Worm (Caenorhabditis elegans) whole organism, L4 larva: ENCODE data around the gene F28H7.3.

Experiments used
- aly-2 ChIP-seq: sonication (generic microtip); optimal IDR thresholded peaks from 2 replicates; lab custom pipeline; 2018; ENCODE audit warnings: missing biosample characterization, missing genetic modification characterization
- egl-27 ChIP-seq: sonication (generic microtip); optimal IDR thresholded peaks from 3 replicates; lab custom pipeline; 2017; ENCODE audit warnings: missing biosample characterization, missing genetic modification reagents, missing genetic modification characterization
- fkh-10 ChIP-seq: fragments of 150-350 bp; optimal IDR thresholded peaks from 2 replicates; lab custom pipeline; 2014; ENCODE audit warnings: missing biosample characterization, missing genetic modification reagents, missing genetic modification characterization
- fos-1 ChIP-seq: fragments of 150-350 bp; optimal IDR thresholded peaks from 2 replicates; lab custom pipeline; 2014; ENCODE audit warnings: missing biosample characterization, missing genetic modification characterization
- hmg-1.1 ChIP-seq: fragments of 200-800 bp; sonication (Bioruptor generic); IDR thresholded peaks from 2 replicates; pipeline ENCODE4 v1.3.6; 2022; ENCODE audit warnings: missing genetic modification reagents, missing genetic modification characterization, missing compliant biosample characterization
- mep-1 ChIP-seq: fragments of 150-350 bp; sonication (generic microtip); optimal IDR thresholded peaks from 3 replicates; lab custom pipeline; 2014; ENCODE audit warnings: missing biosample characterization, missing genetic modification characterization
- nhr-28 ChIP-seq: fragments of 150-350 bp; optimal IDR thresholded peaks from 2 replicates; lab custom pipeline; 2014; ENCODE audit warnings: missing biosample characterization, missing genetic modification characterization
- ztf-11 ChIP-seq: fragments of 150-350 bp; optimal IDR thresholded peaks from 2 replicates; lab custom pipeline; 2014; ENCODE audit warnings: missing biosample characterization, missing genetic modification characterization

DNA sequence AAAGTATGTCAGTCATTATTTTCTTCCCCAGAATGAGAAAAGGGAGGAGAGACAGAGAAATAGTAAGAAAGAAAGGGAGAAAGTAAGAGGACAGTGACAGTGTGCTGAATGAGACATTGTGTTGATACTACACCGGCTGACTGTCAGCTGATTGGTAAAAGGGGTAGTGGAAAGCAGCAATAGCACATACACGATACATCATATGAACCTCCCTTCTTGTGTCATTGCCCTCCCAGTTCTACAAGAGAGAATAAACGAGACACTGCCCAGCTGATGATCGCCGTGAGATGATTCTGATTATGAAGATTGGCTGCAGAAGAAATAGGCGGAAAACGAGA is 30.8 kb downstream of the F28H7.3 start:
- TF ChIP-seq egl-27 (tag; lab: Kevin White, UChicago): no peak
- TF ChIP-seq ztf-11 (tag; lab: Kevin White, UChicago): no peak
- TF ChIP-seq fos-1 (tag; lab: Kevin White, UChicago): peak; percentile 45
- peak; percentile 71 for TF ChIP-seq mep-1 (tag; lab: Kevin White, UChicago)
- no peak for TF ChIP-seq aly-2 (tag; lab: Kevin White, UChicago)
- TF ChIP-seq fkh-10: no peak
- no peak; the same call in 1 of the 2 replicates for TF ChIP-seq hmg-1.1 (GFP tag; lab: Robert Waterston, UW)
- peak; percentile 98 for TF ChIP-seq nhr-28 (tag; lab: Kevin White, UChicago)
